Worm (Caenorhabditis elegans) whole organism, young adult: ENCODE data around the gene C50F4.16.
A peak's percentile ranks its signal among the peaks of the same experiment; 100 is the strongest.

Experiments
- B0019.2 ChIP-seq: fragments of 200-800 bp; sonication (Bioruptor generic); conservative IDR thresholded peaks from 2 replicates; pipeline ENCODE4 v1.3.6; 2022; ENCODE audit warnings: missing genetic modification reagents, missing genetic modification characterization, missing compliant biosample characterization
- C17E4.6 ChIP-seq: fragments of 200-800 bp; sonication (Bioruptor generic); IDR thresholded peaks from 2 replicates; pipeline ENCODE4 v1.3.6; 2022; ENCODE audit warnings: missing genetic modification reagents, missing genetic modification characterization, missing compliant biosample characterization
- D2030.7 ChIP-seq: fragments of 200-800 bp; sonication (Bioruptor generic); IDR thresholded peaks from 2 replicates; pipeline ENCODE4 v1.3.6; 2022; ENCODE audit warnings: missing genetic modification reagents, missing genetic modification characterization, missing compliant biosample characterization
- F10E7.11 ChIP-seq: sonication (generic microtip); optimal IDR thresholded peaks from 2 replicates; lab custom pipeline; 2017; ENCODE audit warnings: mild to moderate bottlenecking, missing genetic modification characterization, moderate library complexity, missing compliant biosample characterization
- F33H1.4 ChIP-seq: fragments of 200-800 bp; sonication (Bioruptor generic); IDR thresholded peaks from 2 replicates; pipeline ENCODE4 v1.3.6; 2022; ENCODE audit warnings: missing genetic modification reagents, missing genetic modification characterization, missing compliant biosample characterization
- F57C9.4 ChIP-seq: sonication (generic microtip); optimal IDR thresholded peaks from 2 replicates; lab custom pipeline; 2017; ENCODE audit warnings: mild to moderate bottlenecking, missing genetic modification characterization, missing compliant biosample characterization
- K11D2.4 ChIP-seq: fragments of 200-800 bp; sonication (Bioruptor generic); IDR thresholded peaks from 2 replicates; pipeline ENCODE4 v1.3.6; 2022; ENCODE audit warnings: missing genetic modification reagents, missing genetic modification characterization, missing compliant biosample characterization
- K12H6.12 ChIP-seq: fragments of 200-800 bp; sonication (Bioruptor generic); optimal IDR thresholded peaks from 2 replicates; lab custom pipeline; 2018; ENCODE audit warnings: mild to moderate bottlenecking, missing genetic modification characterization, missing compliant biosample characterization
- T07F8.4 ChIP-seq: sonication (generic microtip); optimal IDR thresholded peaks from 2 replicates; lab custom pipeline; 2016; ENCODE audit warnings: mild to moderate bottlenecking, missing genetic modification characterization, moderate library complexity, missing compliant biosample characterization
- Y53G8AR.9 ChIP-seq: fragments of 200-800 bp; sonication (Bioruptor generic); conservative IDR thresholded peaks from 2 replicates; pipeline ENCODE4 v1.3.6; 2022; ENCODE audit warnings: missing genetic modification reagents, missing genetic modification characterization, missing compliant biosample characterization
- Y56A3A.18 ChIP-seq: fragments of 200-800 bp; sonication (Bioruptor generic); IDR thresholded peaks from 2 replicates; pipeline ENCODE4 v1.3.6; 2022; ENCODE audit warnings: missing genetic modification reagents, missing genetic modification characterization, missing compliant biosample characterization
- Y79H2A.3 ChIP-seq: fragments of 200-800 bp; sonication (Bioruptor generic); conservative IDR thresholded peaks from 2 replicates; pipeline ENCODE4 v1.3.6; 2022; ENCODE audit warnings: missing genetic modification reagents, missing genetic modification characterization, missing compliant biosample characterization
- atf-7 ChIP-seq: sonication (generic microtip); optimal IDR thresholded peaks from 2 replicates; lab custom pipeline; 2017; ENCODE audit warnings: mild to moderate bottlenecking, missing genetic modification characterization, missing compliant biosample characterization
- attf-3 ChIP-seq: fragments of 200-800 bp; sonication (Bioruptor generic); conservative IDR thresholded peaks from 2 replicates; pipeline ENCODE4 v1.3.6; 2022; ENCODE audit warnings: missing genetic modification reagents, missing genetic modification characterization, missing compliant biosample characterization
- attf-5 ChIP-seq: fragments of 200-800 bp; sonication (Bioruptor generic); optimal IDR thresholded peaks from 2 replicates; lab custom pipeline; 2018; ENCODE audit warnings: mild to moderate bottlenecking, missing genetic modification characterization, missing compliant biosample characterization
- ceh-27 ChIP-seq: fragments of 200-800 bp; sonication (Bioruptor generic); optimal IDR thresholded peaks from 2 replicates; lab custom pipeline; 2018; ENCODE audit warnings: mild to moderate bottlenecking, missing genetic modification characterization, moderate library complexity, missing compliant biosample characterization
- ceh-40 ChIP-seq: fragments of 200-800 bp; sonication (Bioruptor generic); IDR thresholded peaks from 2 replicates; pipeline ENCODE4 v1.3.6; 2022; ENCODE audit warnings: missing genetic modification characterization, missing compliant biosample characterization
- ceh-91 ChIP-seq: fragments of 200-800 bp; sonication (Bioruptor generic); IDR thresholded peaks from 2 replicates; pipeline ENCODE4 v1.3.6; 2022; ENCODE audit warnings: missing genetic modification reagents, missing genetic modification characterization, missing compliant biosample characterization
- chd-7 ChIP-seq: sonication (generic microtip); optimal IDR thresholded peaks from 2 replicates; lab custom pipeline; 2016; ENCODE audit warnings: mild to moderate bottlenecking, missing genetic modification characterization, moderate library complexity, missing compliant biosample characterization
- die-1 ChIP-seq: sonication (generic microtip); optimal IDR thresholded peaks from 2 replicates; lab custom pipeline; 2016; ENCODE audit warnings: missing genotype, mild to moderate bottlenecking, missing genetic modification characterization, missing compliant biosample characterization
- egl-18 ChIP-seq: fragments of 200-800 bp; sonication (Bioruptor generic); IDR thresholded peaks from 2 replicates; pipeline ENCODE4 v1.3.6; 2022; ENCODE audit warnings: missing genetic modification reagents, missing genetic modification characterization, missing compliant biosample characterization
- fkh-3 ChIP-seq: sonication (generic microtip); optimal IDR thresholded peaks from 2 replicates; lab custom pipeline; 2016; ENCODE audit warnings: mild to moderate bottlenecking, missing genetic modification characterization, missing compliant biosample characterization
- hmg-1.2 ChIP-seq: fragments of 200-800 bp; sonication (Bioruptor generic); IDR thresholded peaks from 2 replicates; pipeline ENCODE4 v1.3.6; 2022; ENCODE audit warnings: missing genetic modification reagents, missing genetic modification characterization, missing compliant biosample characterization
- hrde-1 ChIP-seq: sonication (generic microtip); optimal IDR thresholded peaks from 2 replicates; lab custom pipeline; 2016; ENCODE audit warnings: missing genetic modification characterization, mild to moderate bottlenecking, missing compliant biosample characterization, moderate library complexity, missing genotype, missing genetic modification reagents, borderline replicate concordance
- let-526 ChIP-seq: fragments of 200-800 bp; sonication (Bioruptor generic); IDR thresholded peaks from 2 replicates; pipeline ENCODE4 v1.3.6; 2022; ENCODE audit warnings: missing genetic modification reagents, missing genetic modification characterization, missing compliant biosample characterization
- lin-35 ChIP-seq, 3 experiments: fragments of 150-350 bp in 2 of 3; sonication (generic microtip) in 1 of 3; optimal IDR thresholded peaks; 2 replicates each; lab custom pipeline; 2014 to 2018; ENCODE audit warnings: missing biosample characterization in 3 of 3, missing genetic modification characterization in 3 of 3, missing genetic modification reagents in 3 of 3
- lin-54 ChIP-seq: fragments of 200-800 bp; sonication (Bioruptor generic); optimal IDR thresholded peaks from 2 replicates; lab custom pipeline; 2018; ENCODE audit warnings: mild to moderate bottlenecking, missing genetic modification characterization, missing compliant biosample characterization
- madf-10 ChIP-seq: sonication (generic microtip); optimal IDR thresholded peaks from 2 replicates; lab custom pipeline; 2016; ENCODE audit warnings: mild to moderate bottlenecking, missing genetic modification characterization, missing compliant biosample characterization
- madf-3 ChIP-seq: fragments of 200-800 bp; sonication (Bioruptor generic); IDR thresholded peaks from 2 replicates; pipeline ENCODE4 v1.3.6; 2022; ENCODE audit warnings: missing genetic modification reagents, missing genetic modification characterization, missing compliant biosample characterization
- madf-6 ChIP-seq: fragments of 200-800 bp; sonication (Bioruptor generic); IDR thresholded peaks from 2 replicates; pipeline ENCODE4 v1.3.6; 2022; ENCODE audit warnings: missing genetic modification reagents, missing genetic modification characterization, missing compliant biosample characterization
- mxl-1 ChIP-seq: sonication (generic microtip); optimal IDR thresholded peaks from 2 replicates; lab custom pipeline; 2016; ENCODE audit warnings: missing genetic modification characterization, missing compliant biosample characterization
- nfya-1 ChIP-seq: sonication (generic microtip); optimal IDR thresholded peaks from 2 replicates; lab custom pipeline; 2017; ENCODE audit warnings: antibody characterized with exemption, missing compliant biosample characterization, missing genetic modification characterization, borderline replicate concordance; ENCODE audit not compliant: insufficient read depth
- nfyb-1 ChIP-seq: fragments of 200-800 bp; sonication (Bioruptor generic); IDR thresholded peaks from 2 replicates; pipeline ENCODE4 v1.3.6; 2022; ENCODE audit warnings: missing genetic modification reagents, missing genetic modification characterization, missing compliant biosample characterization
- nhr-27 ChIP-seq: fragments of 200-800 bp; sonication (Bioruptor generic); optimal IDR thresholded peaks from 2 replicates; lab custom pipeline; 2018; ENCODE audit warnings: mild to moderate bottlenecking, missing genetic modification characterization, moderate library complexity, missing compliant biosample characterization
- nhr-90 ChIP-seq: sonication (generic microtip); optimal IDR thresholded peaks from 2 replicates; lab custom pipeline; 2016; ENCODE audit warnings: missing genotype, mild to moderate bottlenecking, missing genetic modification characterization, missing compliant biosample characterization
- pbrm-1 ChIP-seq: fragments of 200-800 bp; sonication (Bioruptor generic); IDR thresholded peaks from 2 replicates; pipeline ENCODE4 v1.3.6; 2022; ENCODE audit warnings: missing genetic modification reagents, missing genetic modification characterization, missing compliant biosample characterization
- repo-1 ChIP-seq: sonication (generic microtip); optimal IDR thresholded peaks from 2 replicates; lab custom pipeline; 2017; ENCODE audit warnings: mild to moderate bottlenecking, missing genetic modification characterization, missing compliant biosample characterization
- rpc-1 ChIP-seq, 2 experiments: fragments of 150-350 bp in 1 of 2; sonication (generic microtip) in 1 of 2; optimal IDR thresholded peaks; 2 replicates each; lab custom pipeline; 2014 to 2018; ENCODE audit warnings: missing biosample characterization in 1 of 2, missing genetic modification characterization in 1 of 2, missing genetic modification reagents in 1 of 2, missing genotype in 1 of 2
- sea-2 ChIP-seq: fragments of 200-800 bp; sonication (Bioruptor generic); IDR thresholded peaks from 2 replicates; pipeline ENCODE4 v1.3.6; 2022; ENCODE audit warnings: missing genetic modification characterization, missing compliant biosample characterization
- snpc-1.3 ChIP-seq: sonication (generic microtip); optimal IDR thresholded peaks from 2 replicates; lab custom pipeline; 2017; ENCODE audit warnings: missing genetic modification characterization, mild to moderate bottlenecking, missing compliant biosample characterization, antibody characterized with exemption, moderate library complexity, missing genotype, missing genetic modification reagents; ENCODE audit not compliant: insufficient read depth
- tlf-1 ChIP-seq: fragments of 200-800 bp; sonication (Bioruptor generic); optimal IDR thresholded peaks from 2 replicates; lab custom pipeline; 2018; ENCODE audit warnings: mild to moderate bottlenecking, missing genetic modification characterization, missing compliant biosample characterization
- unc-130 ChIP-seq: sonication (generic microtip); optimal IDR thresholded peaks from 2 replicates; lab custom pipeline; 2016; ENCODE audit warnings: missing genetic modification reagents, missing genetic modification characterization, missing compliant biosample characterization
- zfh-2 ChIP-seq: fragments of 200-800 bp; sonication (Bioruptor generic); conservative IDR thresholded peaks from 2 replicates; pipeline ENCODE4 v1.3.6; 2022; ENCODE audit warnings: missing genetic modification reagents, missing genetic modification characterization, missing compliant biosample characterization
- zim-3 ChIP-seq: sonication (generic microtip); optimal IDR thresholded peaks from 2 replicates; lab custom pipeline; 2017; ENCODE audit warnings: mild to moderate bottlenecking, missing genetic modification characterization, moderate library complexity, missing compliant biosample characterization
- ztf-18 ChIP-seq: sonication (generic microtip); optimal IDR thresholded peaks from 2 replicates; lab custom pipeline; 2016; ENCODE audit warnings: missing genotype, mild to moderate bottlenecking, missing genetic modification characterization, missing compliant biosample characterization
- ztf-25 ChIP-seq: fragments of 200-800 bp; sonication (Bioruptor generic); IDR thresholded peaks from 2 replicates; pipeline ENCODE4 v1.3.6; 2022; ENCODE audit warnings: missing genetic modification reagents, missing genetic modification characterization, missing compliant biosample characterization
- ztf-28 ChIP-seq: fragments of 200-800 bp; sonication (Bioruptor generic); IDR thresholded peaks from 2 replicates; pipeline ENCODE4 v1.3.6; 2022; ENCODE audit warnings: missing genetic modification reagents, missing genetic modification characterization, missing compliant biosample characterization
- ztf-3 ChIP-seq: fragments of 200-800 bp; sonication (Bioruptor generic); optimal IDR thresholded peaks from 2 replicates; lab custom pipeline; 2018; ENCODE audit warnings: mild to moderate bottlenecking, missing genetic modification characterization, missing compliant biosample characterization

Gene C50F4.16

DNA sequence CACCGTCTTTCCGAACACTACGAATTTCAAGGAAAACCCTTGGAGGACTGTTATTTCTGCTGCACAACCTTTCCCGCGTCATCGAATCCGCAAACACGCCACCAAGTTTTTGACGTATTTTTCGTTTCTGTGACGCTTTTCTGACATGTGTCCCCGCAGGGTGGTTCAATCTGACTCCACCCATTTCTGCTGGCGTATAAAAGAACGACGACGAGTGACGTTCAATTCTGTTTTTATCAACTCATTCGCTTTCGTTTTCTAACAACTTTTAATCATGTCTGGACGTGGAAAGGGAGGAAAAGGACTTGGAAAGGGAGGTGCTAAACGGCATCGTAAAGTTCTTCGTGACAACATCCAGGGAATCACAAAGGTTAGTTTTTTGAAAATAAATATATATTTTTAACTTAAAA lies 5.5 kb upstream of the C50F4.16 start, which contains the start of gene his-37 (continued):
- peak; percentile 94 for TF ChIP-seq lin-54 (GFP tag; lab: Kevin White, UChicago)
- TF ChIP-seq ztf-25 (GFP tag; lab: Robert Waterston, UW): 0 out of 2 replicates have a peak, but pooled peaks have one; percentile 43
- peak; percentile 55 for TF ChIP-seq F33H1.4 (GFP tag; lab: Robert Waterston, UW)
- TF ChIP-seq ceh-40: no peak
- peak; percentile 97 for TF ChIP-seq tlf-1
- peak; percentile 100 for TF ChIP-seq K12H6.12 (tag; lab: Kevin White, UChicago)
- TF ChIP-seq let-526: peak; percentile 70
- TF ChIP-seq Y79H2A.3 (GFP tag; lab: Robert Waterston, UW): no peak
- TF ChIP-seq pbrm-1 (GFP tag; lab: Robert Waterston, UW): peak; percentile 98
- TF ChIP-seq lin-35 (GFP tag; optimal IDR thresholded peaks at IDR 0.05; lab: Kevin White, UChicago): peak in 2 of 3 experiments; percentile 71 to 95
- TF ChIP-seq ceh-91: no peak
- TF ChIP-seq sea-2 (GFP tag; lab: Robert Waterston, UW): 0 out of 2 replicates have a peak, but pooled peaks have one; percentile 55
- peak; percentile 93 for TF ChIP-seq madf-3 (GFP tag; lab: Robert Waterston, UW)
- TF ChIP-seq madf-6: peak; percentile 33; the same call in 1 of the 2 replicates
- TF ChIP-seq zfh-2 (GFP tag; lab: Robert Waterston, UW): peak; percentile 96
- TF ChIP-seq rpc-1 (optimal IDR thresholded peaks at IDR 0.05; lab: Kevin White, UChicago): peak; percentile 6
- TF ChIP-seq rpc-1 (tag; optimal IDR thresholded peaks at IDR 0.05; lab: Kevin White, UChicago): no peak
- peak; percentile 95 for TF ChIP-seq nhr-90 (tag; lab: Kevin White, UChicago)
- no peak for TF ChIP-seq unc-130 (GFP tag; lab: Kevin White, UChicago)
- no peak for TF ChIP-seq B0019.2 (GFP tag; lab: Robert Waterston, UW)
- TF ChIP-seq K11D2.4 (GFP tag; lab: Robert Waterston, UW): peak; percentile 98
- TF ChIP-seq repo-1: peak; percentile 94
- TF ChIP-seq attf-5 (GFP tag; lab: Kevin White, UChicago): peak; percentile 98
- peak; percentile 48; the same call in 1 of the 2 replicates for TF ChIP-seq Y56A3A.18 (GFP tag; lab: Robert Waterston, UW)
- no peak for TF ChIP-seq F10E7.11 (tag; lab: Kevin White, UChicago)
- peak; percentile 99 for TF ChIP-seq ceh-27 (GFP tag; lab: Kevin White, UChicago)
- peak; percentile 94 for TF ChIP-seq chd-7 (tag; lab: Kevin White, UChicago)
- peak; percentile 96 for TF ChIP-seq egl-18 (GFP tag; lab: Robert Waterston, UW)
- TF ChIP-seq zim-3 (tag; lab: Kevin White, UChicago): no peak
- no peak for TF ChIP-seq nhr-27
- TF ChIP-seq F57C9.4: peak; percentile 64
- peak; percentile 78 for TF ChIP-seq ztf-3
- TF ChIP-seq D2030.7 (GFP tag; lab: Robert Waterston, UW): 0 out of 2 replicates have a peak, but pooled peaks have one; percentile 13
- peak; percentile 40; the same call in 1 of the 2 replicates for TF ChIP-seq C17E4.6
- no peak for TF ChIP-seq hrde-1 (tag; lab: Kevin White, UChicago)
- TF ChIP-seq fkh-3 (tag; lab: Kevin White, UChicago): no peak
- TF ChIP-seq nfyb-1: peak; percentile 97
- TF ChIP-seq hmg-1.2: peak; percentile 69
- peak; percentile 97 for TF ChIP-seq atf-7
- TF ChIP-seq mxl-1 (tag; lab: Kevin White, UChicago): no peak
- peak; percentile 65 for TF ChIP-seq die-1 (tag; lab: Kevin White, UChicago)
- TF ChIP-seq ztf-28 (GFP tag; lab: Robert Waterston, UW): 0 out of 2 replicates have a peak, but pooled peaks have one; percentile 45
- no peak for TF ChIP-seq nfya-1
- peak; percentile 26 for TF ChIP-seq snpc-1.3
- TF ChIP-seq T07F8.4 (tag; lab: Kevin White, UChicago): no peak
- peak; percentile 96 for TF ChIP-seq Y53G8AR.9 (GFP tag; lab: Robert Waterston, UW)
- TF ChIP-seq madf-10 (tag; lab: Kevin White, UChicago): peak; percentile 95
- TF ChIP-seq attf-3 (GFP tag; lab: Robert Waterston, UW): peak; percentile 72
- TF ChIP-seq ztf-18 (tag; lab: Kevin White, UChicago): peak; percentile 91
